Worm (Caenorhabditis elegans): ENCODE results near the gene dpy-28.
"Not testable (repeated sequence)": the region's sequence is repeated elsewhere in the genome, so short reads cannot be mapped to it uniquely, and the experiment has no call there.

The dpy-28 gene

ce11 chrIII:10747620-10748479 is 15.1 kb upstream of the dpy-28 start, which contains the start of the genes ran-1 and dkc-1 (continued):
- TF ChIP-seq tlp-1 (tag; optimal IDR thresholded peaks at IDR 0.05) (no peak), ets-5 (GFP tag; IDR thresholded peaks at IDR 0.05) (no peak)

- not testable (repeated sequence) for TF ChIP-seq dsc-1 (tag; optimal IDR thresholded peaks at IDR 0.05); ceh-90 (tag; optimal IDR thresholded peaks at IDR 0.05); lin-14 (GFP tag; optimal IDR thresholded peaks at IDR 0.05)
Observed at ce11 chrIII:10750043-10750442, 12.9 kb upstream of the dpy-28 start, which contains the start of gene enu-3.6. Gene enu-3.6 (plus strand): TSS chrIII:10750434.

- TF ChIP-seq zip-4 (GFP tag; optimal IDR thresholded peaks at IDR 0.05): no peak
- no peak for TF ChIP-seq efl-1 (optimal IDR thresholded peaks at IDR 0.05)
- peak in 1 of 2 experiments; percentile 95 for TF ChIP-seq efl-1 (GFP tag; optimal IDR thresholded peaks at IDR 0.05 in 1 of 2)
Observed at ce11 chrIII:10754379-10754778, 8.6 kb upstream of the dpy-28 start.

- TF ChIP-seq ceh-63 (GFP tag; optimal IDR thresholded peaks at IDR 0.05): no peak
- TF ChIP-seq fos-1 (tag; optimal IDR thresholded peaks at IDR 0.05): no peak
- no peak for TF ChIP-seq snpc-4 (tag; optimal IDR thresholded peaks at IDR 0.05)
- no peak for TF ChIP-seq zag-1 (tag; optimal IDR thresholded peaks at IDR 0.05)
- TF ChIP-seq lsy-2 (tag; optimal IDR thresholded peaks at IDR 0.05): no peak
- no peak for TF ChIP-seq efl-1 (optimal IDR thresholded peaks at IDR 0.05)
- peak in 1 of 2 experiments; percentile 93 for TF ChIP-seq efl-1 (GFP tag; optimal IDR thresholded peaks at IDR 0.05 in 1 of 2)
- no peak for TF ChIP-seq nhr-28 (tag; optimal IDR thresholded peaks at IDR 0.05)
- no peak for TF ChIP-seq mdl-1 (tag; optimal IDR thresholded peaks at IDR 0.05)
Observed at ce11 chrIII:10755480-10756066, 7.4 kb upstream of the dpy-28 start, which contains the start of gene hpl-2. Gene hpl-2 (minus strand): TSS chrIII:10755530.

ce11 chrIII:10757540-10757939 is 5.4 kb upstream of the dpy-28 start, which contains the start of gene rnf-113:
Gene rnf-113 (minus strand): TSS chrIII:10757640.
- no peak for TF ChIP-seq unc-30 (tag; optimal IDR thresholded peaks at IDR 0.05)
- no peak for TF ChIP-seq vab-15 (tag; optimal IDR thresholded peaks at IDR 0.05)
- TF ChIP-seq aly-2 (tag; optimal IDR thresholded peaks at IDR 0.05): no peak
- no peak for TF ChIP-seq nhr-84 (tag; optimal IDR thresholded peaks at IDR 0.05)

- TF ChIP-seq nhr-47 (tag; optimal IDR thresholded peaks at IDR 0.05): no peak
Observed at ce11 chrIII:10758422-10758821, 4.5 kb upstream of the dpy-28 start, which contains the start of gene K01G5.10. Gene K01G5.10 (minus strand): TSS chrIII:10758522.

ce11 chrIII:10759050-10760023 is 3.6 kb upstream of the dpy-28 start, which contains the start of gene tasp-1:
Gene tasp-1 (plus strand): TSS chrIII:10759307.
- TF ChIP-seq ceh-88 (GFP tag; IDR thresholded peaks at IDR 0.05) (peak; percentile 100), efl-3 (GFP tag; optimal IDR thresholded peaks at IDR 0.05) (peak; percentile 81), nhr-77 (tag; optimal IDR thresholded peaks at IDR 0.05) (peak; percentile 100), sptf-1 (tag; optimal IDR thresholded peaks at IDR 0.05) (no peak), xbp-1 (tag; optimal IDR thresholded peaks at IDR 0.05) (peak; percentile 99), egl-13 (tag; optimal IDR thresholded peaks at IDR 0.05) (peak; percentile 100), nhr-76 (tag; optimal IDR thresholded peaks at IDR 0.05) (peak; percentile 96), alr-1 (tag; optimal IDR thresholded peaks at IDR 0.05; ENCODE audit: borderline replicate concordance) (no peak), vab-15 (tag; optimal IDR thresholded peaks at IDR 0.05) (peak; percentile 100), sox-4 (tag; optimal IDR thresholded peaks at IDR 0.05) (peak; percentile 100), lin-14 (GFP tag; optimal IDR thresholded peaks at IDR 0.05) (peak; percentile 100), lin-35 (GFP tag; optimal IDR thresholded peaks at IDR 0.05) (peak; percentile 100), snpc-4 (tag; optimal IDR thresholded peaks at IDR 0.05) (peak; percentile 93), jun-1 (tag; optimal IDR thresholded peaks at IDR 0.05) (peak; percentile 100), ama-1 (optimal IDR thresholded peaks at IDR 0.05) (peak; percentile 77), mdl-1 (tag; optimal IDR thresholded peaks at IDR 0.05) (peak; percentile 96 to 100), F16B12.6 (tag; optimal IDR thresholded peaks at IDR 0.05) (peak; percentile 80), mef-2 (tag; optimal IDR thresholded peaks at IDR 0.05) (peak; percentile 94), ceh-8 (GFP tag; optimal IDR thresholded peaks at IDR 0.05) (peak; percentile 99), grh-1 (GFP tag; IDR thresholded peaks at IDR 0.05) (peak; percentile 99)
